Worm (Caenorhabditis elegans) whole organism, young adult: ENCODE results near the gene pam-1.

ENCODE experiments used
- B0019.2 ChIP-seq: fragments of 200-800 bp; sonication (Bioruptor generic); conservative IDR thresholded peaks from 2 replicates; pipeline ENCODE4 v1.3.6; 2022; ENCODE audit warnings: missing genetic modification reagents, missing genetic modification characterization, missing compliant biosample characterization
- T07F8.4 ChIP-seq: sonication (generic microtip); optimal IDR thresholded peaks from 2 replicates; lab custom pipeline; 2016; ENCODE audit warnings: mild to moderate bottlenecking, missing genetic modification characterization, moderate library complexity, missing compliant biosample characterization
- athp-1 ChIP-seq: sonication (generic microtip); optimal IDR thresholded peaks from 2 replicates; lab custom pipeline; 2017; ENCODE audit warnings: mild to moderate bottlenecking, missing genetic modification characterization, missing compliant biosample characterization
- ceh-27 ChIP-seq: fragments of 200-800 bp; sonication (Bioruptor generic); optimal IDR thresholded peaks from 2 replicates; lab custom pipeline; 2018; ENCODE audit warnings: mild to moderate bottlenecking, missing genetic modification characterization, moderate library complexity, missing compliant biosample characterization
- chd-7 ChIP-seq: sonication (generic microtip); optimal IDR thresholded peaks from 2 replicates; lab custom pipeline; 2016; ENCODE audit warnings: mild to moderate bottlenecking, missing genetic modification characterization, moderate library complexity, missing compliant biosample characterization
- madf-8 ChIP-seq: fragments of 200-800 bp; sonication (Bioruptor generic); conservative IDR thresholded peaks from 2 replicates; pipeline ENCODE4 v1.3.6; 2022; ENCODE audit warnings: missing genetic modification reagents, missing genetic modification characterization, missing compliant biosample characterization
- nhr-80 ChIP-seq: sonication (generic microtip); optimal IDR thresholded peaks from 2 replicates; lab custom pipeline; 2016; ENCODE audit warnings: missing genetic modification characterization, missing compliant biosample characterization
- sptf-2 ChIP-seq: fragments of 200-800 bp; sonication (Bioruptor generic); optimal IDR thresholded peaks from 2 replicates; lab custom pipeline; 2018; ENCODE audit warnings: mild to moderate bottlenecking, missing genetic modification characterization, missing compliant biosample characterization

The pam-1 gene

DNA sequence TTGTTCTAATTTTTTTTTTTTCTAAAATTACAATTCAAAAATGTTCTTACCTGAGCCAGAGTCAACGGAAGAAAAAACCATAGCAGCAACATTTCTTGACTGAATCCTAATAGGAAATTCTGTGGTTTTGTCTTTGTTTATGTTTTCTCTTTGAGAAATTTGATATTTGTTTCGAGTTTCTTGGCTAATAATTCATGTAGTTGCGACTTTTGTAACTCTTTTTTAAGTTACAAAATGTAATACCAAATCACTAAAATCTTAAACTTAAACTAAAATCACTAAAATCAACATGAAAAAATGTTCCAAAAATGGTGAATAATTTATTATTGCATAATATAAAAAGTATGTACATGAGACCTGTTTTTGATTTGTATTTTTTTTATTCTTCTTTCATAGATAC is 52.9 kb downstream of the pam-1 start, which contains the start of gene egas-4:
Gene egas-4 (minus strand): TSS at position 101 of the 400 bp plus-strand sequence.
- TF ChIP-seq sptf-2 (no peak), B0019.2 (no peak), ceh-27 (GFP tag; lab: Kevin White, UChicago) (no peak), chd-7 (tag; lab: Kevin White, UChicago) (no peak), athp-1 (tag; lab: Kevin White, UChicago) (no peak), T07F8.4 (tag; lab: Kevin White, UChicago) (no peak)
- TF ChIP-seq, all 124 proteins: peak for 0

DNA sequence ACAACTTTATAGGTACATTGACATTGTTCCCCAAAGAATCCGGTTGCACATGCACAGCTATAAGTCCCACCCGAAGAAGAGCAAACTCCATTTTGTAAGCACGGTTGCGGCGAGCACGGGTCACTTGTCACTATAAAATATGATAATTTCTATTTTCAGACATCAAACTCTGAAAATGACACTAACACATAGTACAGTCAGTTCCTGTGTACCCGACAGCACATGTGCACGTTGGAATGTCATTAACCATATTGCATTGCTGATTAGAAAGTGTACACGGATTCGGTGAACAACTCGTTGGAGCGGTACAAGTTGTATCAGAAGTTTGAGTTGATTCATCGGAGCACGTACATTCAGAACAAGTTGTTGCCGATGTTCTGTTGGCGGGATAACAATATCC is 53.4 kb downstream of the pam-1 start:
- TF ChIP-seq madf-8 (GFP tag; lab: Robert Waterston, UW) (no peak), nhr-80 (peak; percentile 86)
- TF ChIP-seq, all 124 proteins: peak for 1
